Worm (Caenorhabditis elegans): ENCODE results near the gene F17A9.4.
"Not testable (repeated sequence)": the region's sequence is repeated elsewhere in the genome, so short reads cannot be mapped to it uniquely, and the experiment has no call there.

The F17A9.4 gene

ce11 chrV:6096559-6097155 is 13.8 kb downstream of the F17A9.4 start, which contains the start of gene smut-1:
Gene smut-1, plus strand, starts transcription at chrV:6097105.
- no peak for TF ChIP-seq snpc-4 (tag; optimal IDR thresholded peaks at IDR 0.05)
- TF ChIP-seq ztf-4 (tag; optimal IDR thresholded peaks at IDR 0.05), result no peak
- no peak for TF ChIP-seq crh-2 (tag; optimal IDR thresholded peaks at IDR 0.05)
- no peak for TF ChIP-seq ama-1 (optimal IDR thresholded peaks at IDR 0.05)
- TF ChIP-seq lsy-2 (tag; optimal IDR thresholded peaks at IDR 0.05), result no peak
- TF ChIP-seq aly-2 (tag; optimal IDR thresholded peaks at IDR 0.05), result no peak
- TF ChIP-seq lin-13 (GFP tag; optimal IDR thresholded peaks at IDR 0.05), result no peak
- no peak for TF ChIP-seq R02D3.7 (tag; optimal IDR thresholded peaks at IDR 0.05)
- no peak for TF ChIP-seq sma-3 (GFP tag; optimal IDR thresholded peaks at IDR 0.05)
- TF ChIP-seq elt-3 (tag; optimal IDR thresholded peaks at IDR 0.05), result no peak
- no peak for TF ChIP-seq alr-1 (tag; optimal IDR thresholded peaks at IDR 0.05)

ce11 chrV:6095829-6096228 is 14.6 kb downstream of the F17A9.4 start, which contains the start of gene Y38A10A.7:
Gene Y38A10A.7, plus strand, starts transcription at chrV:6096197.
- peak in 1 of 2 experiments; percentile 47 for TF ChIP-seq lsy-2 (tag; optimal IDR thresholded peaks at IDR 0.05)
- no peak for TF ChIP-seq unc-62 (GFP tag; optimal IDR thresholded peaks at IDR 0.05)
- peak; percentile 36 for TF ChIP-seq unc-55 (GFP tag; optimal IDR thresholded peaks at IDR 0.05)
- TF ChIP-seq C34F6.9 (tag; optimal IDR thresholded peaks at IDR 0.05), result peak; percentile 61
- peak; percentile 9 for TF ChIP-seq crh-2 (tag; optimal IDR thresholded peaks at IDR 0.05)
- TF ChIP-seq gmeb-1 (tag; optimal IDR thresholded peaks at IDR 0.05), result peak; percentile 8
- TF ChIP-seq dmd-4 (tag; optimal IDR thresholded peaks at IDR 0.05), result no peak

- TF ChIP-seq ztf-4 (tag; optimal IDR thresholded peaks at IDR 0.05); ama-1 (optimal IDR thresholded peaks at IDR 0.05); peb-1 (tag; optimal IDR thresholded peaks at IDR 0.05): not testable (repeated sequence)
Measured at ce11 chrV:6069968-6070367, 40.5 kb downstream of the F17A9.4 start, which contains the start of gene fbxa-214. Gene fbxa-214, minus strand, starts transcription at chrV:6070068.

- TF ChIP-seq nhr-11 (tag; optimal IDR thresholded peaks at IDR 0.05) (no peak), elt-1 (tag; optimal IDR thresholded peaks at IDR 0.05) (no peak), nhr-23 (tag; optimal IDR thresholded peaks at IDR 0.05) (no peak), blmp-1 (tag; optimal IDR thresholded peaks at IDR 0.05; ENCODE audit: insufficient read depth) (no peak), ceh-82 (tag; optimal IDR thresholded peaks at IDR 0.05) (no peak), nhr-25 (tag; optimal IDR thresholded peaks at IDR 0.05) (no peak), mbf-1 (tag; optimal IDR thresholded peaks at IDR 0.05) (no peak), mab-5 (tag; optimal IDR thresholded peaks at IDR 0.05) (no peak), nhr-77 (tag; optimal IDR thresholded peaks at IDR 0.05) (no peak), unc-55 (GFP tag; optimal IDR thresholded peaks at IDR 0.05) (no peak), lin-11 (tag; optimal IDR thresholded peaks at IDR 0.05) (no peak), lsy-2 (tag; optimal IDR thresholded peaks at IDR 0.05) (no peak), lin-39 (tag; optimal IDR thresholded peaks at IDR 0.05) (no peak)
Measured at ce11 chrV:6067112-6067511, 43.3 kb downstream of the F17A9.4 start, which contains the start of gene srh-10. Gene srh-10, minus strand, starts transcription at chrV:6067140.

- TF ChIP-seq mbf-1 (tag; optimal IDR thresholded peaks at IDR 0.05), result no peak
- no peak for TF ChIP-seq C34F6.9 (tag; optimal IDR thresholded peaks at IDR 0.05)
Measured at ce11 chrV:6063330-6063729, 47.1 kb downstream of the F17A9.4 start, which contains the start of gene Y38A10A.2. Gene Y38A10A.2, minus strand, starts transcription at chrV:6063430.

Measured in whole organism, L2 larva.